Worm (Caenorhabditis elegans) whole organism, L4/young adult: Measurements from ENCODE around the gene vgln-1.

Experiments
- W03F9.2 ChIP-seq: fragments of 150-350 bp; optimal IDR thresholded peaks from 2 replicates; lab custom pipeline; 2014; ENCODE audit warnings: missing biosample characterization, missing genetic modification characterization
- dao-5 ChIP-seq: sonication (generic microtip); optimal IDR thresholded peaks from 2 replicates; lab custom pipeline; 2016; ENCODE audit warnings: missing genotype, missing genetic modification characterization, moderate library complexity, missing compliant biosample characterization

DNA sequence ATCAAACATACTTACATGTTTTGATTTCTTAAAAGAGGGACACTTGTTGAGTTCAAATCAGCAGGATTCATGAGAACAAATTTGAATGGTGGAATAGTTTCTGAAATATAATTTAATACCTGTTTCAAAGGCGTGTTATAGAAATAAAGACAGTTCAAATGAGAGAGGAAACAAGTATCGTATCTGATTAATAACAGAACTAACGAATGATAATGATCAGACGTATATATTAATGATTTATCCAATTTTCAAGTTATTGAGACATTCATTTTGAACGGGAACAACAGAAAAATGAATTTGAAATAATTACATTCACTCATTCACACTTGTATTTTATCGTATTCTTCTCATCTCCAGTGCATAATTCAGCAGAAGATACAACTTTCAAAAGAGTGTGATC, 35.3 kb downstream of the vgln-1 start, which contains the start of gene chil-4:
- TF ChIP-seq dao-5: no peak
- no peak for TF ChIP-seq W03F9.2
